Worm (Caenorhabditis elegans): Measurements from ENCODE around the gene pam-1.

The pam-1 gene

DNA sequence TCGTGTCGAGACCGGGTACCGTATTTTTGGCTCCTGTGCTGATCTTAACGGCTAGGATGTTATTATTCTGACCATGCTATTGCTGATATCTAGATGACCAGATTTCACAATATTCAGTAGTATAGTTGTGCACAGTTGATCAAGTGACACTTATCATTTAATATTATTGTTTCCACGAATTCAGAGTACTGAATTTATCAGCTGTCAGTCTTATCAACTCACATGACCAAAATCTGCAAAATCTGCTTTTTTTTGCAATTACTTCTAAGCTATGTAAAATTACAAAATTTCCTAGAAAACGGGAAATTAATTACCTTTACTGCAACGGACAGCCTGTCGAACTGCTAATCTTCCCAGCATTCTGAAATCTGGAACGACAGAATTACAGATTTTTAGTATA, at the start of gene pam-1:
TSS of gene pam-1 (minus strand) at position 368 of the 400 bp plus-strand sequence.
- no peak for TF ChIP-seq ztf-29 (GFP tag; IDR thresholded peaks at IDR 0.05)
- TF ChIP-seq tab-1 (GFP tag; IDR thresholded peaks at IDR 0.05), result no peak
- TF ChIP-seq ztf-23 (GFP tag; IDR thresholded peaks at IDR 0.05), result no peak

DNA sequence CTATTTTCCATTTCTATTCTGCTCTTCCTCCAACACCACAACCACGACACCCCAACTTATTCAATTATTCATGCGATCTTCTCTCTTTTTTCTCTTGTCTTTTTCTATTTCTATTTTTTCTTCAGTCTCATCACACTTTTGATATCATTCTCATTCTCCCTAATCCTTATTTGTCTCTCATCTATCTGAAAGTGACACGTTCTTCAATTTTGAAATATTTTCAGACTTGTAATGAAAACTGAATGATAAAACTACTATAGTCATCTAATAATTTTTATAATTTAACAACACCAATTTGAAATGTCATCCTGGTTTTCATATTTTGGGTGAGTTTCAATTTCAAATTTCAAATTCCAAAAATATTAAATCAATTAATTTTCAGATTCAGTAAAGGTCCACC, 38.0 kb upstream of the pam-1 start, which contains the start of gene cla-1:
TSS of gene cla-1 (plus strand) at position 301 of the 400 bp plus-strand sequence.
- TF ChIP-seq ref-1 (GFP tag; conservative IDR thresholded peaks at IDR 0.05) (no peak), flt-1 (GFP tag; IDR thresholded peaks at IDR 0.05) (no peak), klf-2 (GFP tag; conservative IDR thresholded peaks at IDR 0.05) (no peak), tab-1 (GFP tag; IDR thresholded peaks at IDR 0.05) (no peak), ztf-23 (GFP tag; IDR thresholded peaks at IDR 0.05) (no peak), med-1 (GFP tag; optimal IDR thresholded peaks at IDR 0.05; ENCODE audit: insufficient read depth) (no peak), ztf-29 (GFP tag; IDR thresholded peaks at IDR 0.05) (no peak), cog-1 (tag; optimal IDR thresholded peaks at IDR 0.05) (no peak), T22C8.4 (GFP tag; IDR thresholded peaks at IDR 0.05) (no peak)

DNA sequence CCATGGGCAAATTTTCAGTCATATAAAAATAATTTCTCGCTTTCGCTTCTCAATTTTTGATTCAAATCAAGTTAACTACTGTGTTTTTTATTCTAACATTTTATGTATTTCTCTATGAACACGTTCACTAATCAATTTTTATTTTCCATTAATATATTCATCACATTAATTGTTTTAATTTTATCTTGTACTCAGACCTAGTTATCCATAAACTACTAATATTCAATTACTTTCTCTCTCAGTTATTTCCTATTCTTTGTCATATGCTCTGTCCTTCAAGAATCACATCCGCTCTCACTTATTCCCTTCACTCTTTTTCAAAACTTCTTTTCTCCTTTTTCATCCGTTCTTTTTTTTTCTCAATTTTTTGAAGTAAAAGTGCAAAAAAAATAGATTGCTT, 36.4 kb upstream of the pam-1 start:
- no peak for TF ChIP-seq cog-1 (tag; optimal IDR thresholded peaks at IDR 0.05)
- no peak for TF ChIP-seq T22C8.4 (GFP tag; IDR thresholded peaks at IDR 0.05)
- no peak for TF ChIP-seq tab-1 (GFP tag; IDR thresholded peaks at IDR 0.05)
- no peak for TF ChIP-seq klf-2 (GFP tag; conservative IDR thresholded peaks at IDR 0.05)
- no peak for TF ChIP-seq ztf-23 (GFP tag; IDR thresholded peaks at IDR 0.05)
- TF ChIP-seq ref-1 (GFP tag; conservative IDR thresholded peaks at IDR 0.05), result no peak
- no peak for TF ChIP-seq med-1 (GFP tag; optimal IDR thresholded peaks at IDR 0.05; ENCODE audit: insufficient read depth)
- TF ChIP-seq flt-1 (GFP tag; IDR thresholded peaks at IDR 0.05), result no peak
- TF ChIP-seq ztf-29 (GFP tag; IDR thresholded peaks at IDR 0.05), result no peak

DNA sequence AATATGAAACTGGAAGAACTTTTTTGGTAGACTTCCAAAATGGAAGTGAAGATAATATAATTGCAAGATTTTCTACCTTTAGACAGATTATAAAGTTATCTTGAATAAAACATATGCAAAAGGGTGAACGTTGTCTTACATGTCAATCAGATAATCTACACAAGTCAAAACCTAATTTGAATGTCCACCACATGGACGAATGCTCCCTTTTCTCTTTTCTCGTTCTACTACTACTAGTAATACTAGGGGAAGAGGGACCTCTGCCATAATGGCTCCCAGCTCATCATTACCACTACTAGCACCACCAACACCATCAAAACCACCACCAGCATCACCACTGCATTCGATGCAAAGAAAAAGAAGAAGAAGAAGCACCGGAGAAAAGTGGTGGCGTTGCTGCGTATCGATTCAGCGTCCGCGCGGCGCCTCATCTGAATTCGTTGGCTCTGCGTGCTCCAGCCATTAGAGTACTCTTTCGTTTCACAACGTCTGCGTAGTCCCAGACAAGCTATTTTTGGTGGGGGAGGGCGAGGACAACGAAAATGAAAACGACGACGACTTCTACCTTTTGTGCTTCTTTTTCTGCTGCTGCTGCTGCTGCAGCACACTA, 34.8 kb upstream of the pam-1 start:
- no peak for TF ChIP-seq klf-2 (GFP tag; conservative IDR thresholded peaks at IDR 0.05)
- TF ChIP-seq T22C8.4 (GFP tag; IDR thresholded peaks at IDR 0.05), result no peak
- TF ChIP-seq cog-1 (tag; optimal IDR thresholded peaks at IDR 0.05), result no peak
- TF ChIP-seq ref-1 (GFP tag; conservative IDR thresholded peaks at IDR 0.05), result no peak
- TF ChIP-seq tab-1 (GFP tag; IDR thresholded peaks at IDR 0.05), result no peak
- no peak for TF ChIP-seq ztf-23 (GFP tag; IDR thresholded peaks at IDR 0.05)
- TF ChIP-seq med-1 (GFP tag; optimal IDR thresholded peaks at IDR 0.05; ENCODE audit: insufficient read depth), result no peak
- TF ChIP-seq ztf-29 (GFP tag; IDR thresholded peaks at IDR 0.05), result no peak
- TF ChIP-seq flt-1 (GFP tag; IDR thresholded peaks at IDR 0.05), result no peak

ce11 chrIV:7580062-7580614, 29.5 kb upstream of the pam-1 start, which contains the start of the genes cec-5 and nol-10:
cec-5 (minus strand) TSS chrIV:7580112.
nol-10 (plus strand) TSS chrIV:7580597.
- TF ChIP-seq cog-1 (tag; optimal IDR thresholded peaks at IDR 0.05) (peak; percentile 70), ztf-29 (GFP tag; IDR thresholded peaks at IDR 0.05) (no peak), T22C8.4 (GFP tag; IDR thresholded peaks at IDR 0.05) (no peak), ztf-23 (GFP tag; IDR thresholded peaks at IDR 0.05) (no peak), flt-1 (GFP tag; IDR thresholded peaks at IDR 0.05) (peak; percentile 45; the same call in 1 of the 2 replicates), klf-2 (GFP tag; conservative IDR thresholded peaks at IDR 0.05) (no peak), tab-1 (GFP tag; IDR thresholded peaks at IDR 0.05) (no peak)

DNA sequence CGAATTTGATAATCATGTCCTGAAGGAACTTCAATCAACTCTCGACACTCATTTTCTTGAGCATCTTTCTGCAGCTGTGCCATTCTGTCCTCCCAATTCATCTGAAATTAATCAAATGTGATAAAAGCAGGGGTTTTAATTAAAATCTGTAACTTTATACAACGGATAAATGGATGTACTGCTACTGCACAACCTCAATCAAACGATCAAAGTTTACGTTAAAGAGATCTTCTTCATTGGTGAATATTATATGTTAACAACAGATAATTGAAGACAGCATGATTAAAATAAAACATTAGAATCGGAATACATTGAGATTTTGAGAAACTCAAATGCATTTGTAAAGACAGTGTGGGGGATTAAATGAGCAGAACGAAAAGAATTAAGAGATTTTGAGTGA, 27.7 kb upstream of the pam-1 start, which contains the start of gene F32E10.5:
TSS of gene F32E10.5 (minus strand) at position 101 of the 400 bp plus-strand sequence.
- TF ChIP-seq T22C8.4 (GFP tag; IDR thresholded peaks at IDR 0.05), result no peak

DNA sequence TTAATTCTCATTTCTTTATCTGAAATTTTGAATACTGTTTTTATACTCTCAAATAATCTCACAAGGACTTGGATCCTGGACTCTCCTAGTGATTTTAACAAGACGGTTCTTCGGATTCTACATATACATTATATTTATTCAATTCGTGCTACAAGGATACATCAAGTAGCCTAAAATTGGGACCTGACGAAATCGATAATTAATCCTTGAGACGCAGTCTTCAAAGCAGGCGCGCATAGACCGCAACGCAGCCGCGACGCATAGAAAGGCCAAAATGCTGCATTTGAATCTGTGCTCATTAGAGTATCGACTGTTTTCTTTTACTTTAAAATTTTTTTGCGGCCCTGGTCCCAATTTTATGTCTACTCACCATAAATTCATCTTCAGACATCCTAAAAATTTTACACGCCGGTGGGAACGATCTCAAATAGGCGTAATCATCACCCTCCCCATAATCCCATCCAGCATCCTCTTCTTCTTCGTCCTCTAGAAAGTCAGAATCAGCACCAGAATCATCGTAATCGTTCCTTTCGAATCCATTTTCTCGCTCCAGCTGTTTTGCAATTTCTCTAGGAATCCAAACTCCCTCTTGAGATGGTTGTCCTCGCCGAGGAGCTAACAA, 24.6 kb upstream of the pam-1 start, which contains the start of gene cec-4:
TSS of gene cec-4 (plus strand) at position 572 of the 622 bp plus-strand sequence.
- TF ChIP-seq flt-1 (GFP tag; IDR thresholded peaks at IDR 0.05), result no peak
- no peak for TF ChIP-seq cog-1 (tag; optimal IDR thresholded peaks at IDR 0.05)
- TF ChIP-seq tab-1 (GFP tag; IDR thresholded peaks at IDR 0.05), result no peak
- no peak for TF ChIP-seq med-1 (GFP tag; optimal IDR thresholded peaks at IDR 0.05; ENCODE audit: insufficient read depth)
- no peak for TF ChIP-seq klf-2 (GFP tag; conservative IDR thresholded peaks at IDR 0.05)
- TF ChIP-seq ztf-23 (GFP tag; IDR thresholded peaks at IDR 0.05), result no peak
- TF ChIP-seq ztf-29 (GFP tag; IDR thresholded peaks at IDR 0.05), result no peak
- TF ChIP-seq T22C8.4 (GFP tag; IDR thresholded peaks at IDR 0.05), result 0 out of 2 replicates have a peak, but pooled peaks have one; percentile 8

DNA sequence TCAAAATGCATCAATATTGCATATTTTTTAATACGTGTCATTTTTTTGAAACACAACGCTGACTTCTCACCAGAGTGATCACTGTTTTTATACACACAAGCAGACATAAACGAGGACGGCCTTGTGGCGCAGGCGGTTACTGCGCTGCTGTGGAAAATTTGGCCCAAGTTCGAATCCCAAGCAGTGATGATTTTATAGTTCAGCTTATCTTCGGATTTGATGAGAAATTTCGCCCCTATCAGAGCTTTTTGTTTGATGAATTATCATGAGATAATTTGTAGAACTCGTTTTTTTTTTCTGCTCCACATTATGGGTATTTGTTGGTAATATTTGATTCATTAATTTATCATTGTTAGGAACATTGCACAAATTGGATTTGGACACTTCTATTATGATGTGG, 23.3 kb upstream of the pam-1 start:
- TF ChIP-seq T22C8.4 (GFP tag; IDR thresholded peaks at IDR 0.05) (peak; percentile 94), tab-1 (GFP tag; IDR thresholded peaks at IDR 0.05) (peak; percentile 97), med-1 (GFP tag; optimal IDR thresholded peaks at IDR 0.05; ENCODE audit: insufficient read depth) (peak; percentile 89), ref-1 (GFP tag; conservative IDR thresholded peaks at IDR 0.05) (peak; percentile 92), flt-1 (GFP tag; IDR thresholded peaks at IDR 0.05) (peak; percentile 97), ztf-23 (GFP tag; IDR thresholded peaks at IDR 0.05) (peak; percentile 96), klf-2 (GFP tag; conservative IDR thresholded peaks at IDR 0.05) (peak; percentile 94), cog-1 (tag; optimal IDR thresholded peaks at IDR 0.05) (peak; percentile 89), ztf-29 (GFP tag; IDR thresholded peaks at IDR 0.05) (peak; percentile 97)

DNA sequence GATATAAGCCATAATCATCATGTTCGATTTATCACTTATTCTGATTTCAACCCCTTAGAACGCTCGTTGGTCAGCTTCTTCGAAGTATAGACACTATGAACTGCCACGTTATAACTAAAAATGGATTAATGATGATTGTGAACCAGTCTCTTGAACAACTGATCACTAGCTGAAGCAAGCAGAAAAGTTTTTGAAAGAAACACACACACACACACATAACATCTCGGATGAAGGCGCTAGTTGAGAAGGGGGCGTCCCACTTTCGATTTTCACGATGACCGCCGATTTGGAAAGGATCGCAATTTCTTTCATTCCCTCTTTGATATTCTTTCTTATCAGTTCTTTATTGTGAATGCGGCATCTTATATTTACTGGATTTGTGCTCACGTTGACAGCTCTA, 18.0 kb upstream of the pam-1 start, which contains the start of gene clec-180:
TSS of gene clec-180 (plus strand) at position 301 of the 400 bp plus-strand sequence.
- TF ChIP-seq med-1 (GFP tag; optimal IDR thresholded peaks at IDR 0.05; ENCODE audit: insufficient read depth), result no peak
- TF ChIP-seq ref-1 (GFP tag; conservative IDR thresholded peaks at IDR 0.05), result no peak
- no peak for TF ChIP-seq ztf-23 (GFP tag; IDR thresholded peaks at IDR 0.05)
- TF ChIP-seq tab-1 (GFP tag; IDR thresholded peaks at IDR 0.05), result no peak
- TF ChIP-seq flt-1 (GFP tag; IDR thresholded peaks at IDR 0.05), result no peak
- no peak for TF ChIP-seq klf-2 (GFP tag; conservative IDR thresholded peaks at IDR 0.05)
- no peak for TF ChIP-seq T22C8.4 (GFP tag; IDR thresholded peaks at IDR 0.05)
- TF ChIP-seq cog-1 (tag; optimal IDR thresholded peaks at IDR 0.05), result no peak
- no peak for TF ChIP-seq ztf-29 (GFP tag; IDR thresholded peaks at IDR 0.05)
